Worm (Caenorhabditis elegans) whole organism, L1 larva: ENCODE data around the gene F21C10.18.

Experiments used
- C04F5.9 ChIP-seq: sonication (generic microtip); optimal IDR thresholded peaks from 2 replicates; lab custom pipeline; 2016; ENCODE audit warnings: missing genetic modification characterization, missing compliant biosample characterization
- C34B4.2 ChIP-seq: sonication (generic microtip); optimal IDR thresholded peaks from 2 replicates; lab custom pipeline; 2017; ENCODE audit warnings: mild to moderate bottlenecking, missing genetic modification characterization, missing compliant biosample characterization
- F16B12.6 ChIP-seq: fragments of 150-350 bp; optimal IDR thresholded peaks from 2 replicates; lab custom pipeline; 2014; ENCODE audit warnings: missing biosample characterization, missing genetic modification characterization
- Y116A8C.19 ChIP-seq: sonication (generic microtip); optimal IDR thresholded peaks from 2 replicates; lab custom pipeline; 2016; ENCODE audit warnings: missing compliant biosample characterization, missing genetic modification characterization, borderline replicate concordance
- aha-1 ChIP-seq: fragments of 150-350 bp; optimal IDR thresholded peaks from 2 replicates; lab custom pipeline; 2014; ENCODE audit warnings: missing biosample characterization, missing genetic modification characterization
- alr-1 ChIP-seq: fragments of 200-800 bp; sonication (Bioruptor generic); optimal IDR thresholded peaks from 2 replicates; lab custom pipeline; 2018; ENCODE audit warnings: borderline replicate concordance, mild to moderate bottlenecking, missing genetic modification characterization, missing compliant biosample characterization
- aly-2 ChIP-seq: fragments of 150-350 bp; optimal IDR thresholded peaks from 2 replicates; lab custom pipeline; 2014; ENCODE audit warnings: missing biosample characterization, missing genetic modification characterization
- ama-1 ChIP-seq: fragments of 150-350 bp; optimal IDR thresholded peaks from 2 replicates; lab custom pipeline; 2014
- blmp-1 ChIP-seq: fragments of 150-350 bp; optimal IDR thresholded peaks from 2 replicates; lab custom pipeline; 2014; ENCODE audit warnings: missing biosample characterization, missing genetic modification characterization
- ceh-63 ChIP-seq: fragments of 200-800 bp; sonication (Bioruptor generic); optimal IDR thresholded peaks from 2 replicates; lab custom pipeline; 2018; ENCODE audit warnings: mild to moderate bottlenecking, missing genetic modification characterization, missing compliant biosample characterization
- ceh-88 ChIP-seq: fragments of 200-800 bp; sonication (Bioruptor generic); IDR thresholded peaks from 2 replicates; pipeline ENCODE4 v1.3.6; 2022; ENCODE audit warnings: missing genetic modification characterization, missing compliant biosample characterization
- dsc-1 ChIP-seq: sonication (generic microtip); optimal IDR thresholded peaks from 2 replicates; lab custom pipeline; 2016; ENCODE audit warnings: mild to moderate bottlenecking, missing genetic modification characterization, missing compliant biosample characterization
- efl-1 ChIP-seq, 4 experiments: fragments of 150-350 bp; optimal IDR thresholded peaks in 3 of 4; peaks in 1 of 4; 1 replicate in 1 of 4; 2 replicates in 3 of 4; lab custom pipeline; 2014; ENCODE audit warnings: missing biosample characterization in 2 of 4, missing genetic modification characterization in 2 of 4, missing genetic modification reagents in 2 of 4
- egl-27 ChIP-seq, 2 experiments: fragments of 150-350 bp in 1 of 2; sonication (generic microtip); optimal IDR thresholded peaks; 3 replicates each; lab custom pipeline; 2017 to 2018; ENCODE audit warnings: missing biosample characterization in 2 of 2, missing genetic modification characterization in 2 of 2, missing genetic modification reagents in 2 of 2
- ets-5 ChIP-seq: fragments of 200-800 bp; sonication (Bioruptor generic); IDR thresholded peaks from 2 replicates; pipeline ENCODE4 v1.3.6; 2022; ENCODE audit warnings: missing genetic modification characterization, missing compliant biosample characterization
- fkh-8 ChIP-seq: sonication (generic microtip); optimal IDR thresholded peaks from 2 replicates; lab custom pipeline; 2016; ENCODE audit warnings: mild to moderate bottlenecking, missing genetic modification characterization, missing compliant biosample characterization
- hlh-17 ChIP-seq: fragments of 200-800 bp; sonication (Bioruptor generic); optimal IDR thresholded peaks from 2 replicates; lab custom pipeline; 2018; ENCODE audit warnings: missing genetic modification characterization, mild to moderate bottlenecking, missing compliant biosample characterization, moderate library complexity, borderline replicate concordance
- irx-1 ChIP-seq: sonication (generic microtip); optimal IDR thresholded peaks from 2 replicates; lab custom pipeline; 2016; ENCODE audit warnings: missing genetic modification characterization, missing compliant biosample characterization
- jun-1 ChIP-seq: fragments of 150-350 bp; optimal IDR thresholded peaks from 2 replicates; lab custom pipeline; 2014; ENCODE audit warnings: missing biosample characterization, missing genetic modification reagents, missing genetic modification characterization
- lin-13 ChIP-seq: fragments of 150-350 bp; optimal IDR thresholded peaks from 2 replicates; lab custom pipeline; 2014; ENCODE audit warnings: missing biosample characterization, missing genetic modification reagents, missing genetic modification characterization
- lin-14 ChIP-seq: fragments of 200-800 bp; sonication (Bioruptor generic); optimal IDR thresholded peaks from 2 replicates; lab custom pipeline; 2018; ENCODE audit warnings: mild to moderate bottlenecking, missing genetic modification characterization, moderate library complexity, missing compliant biosample characterization
- lin-35 ChIP-seq, 2 experiments: fragments of 150-350 bp; optimal IDR thresholded peaks; 2 replicates each; lab custom pipeline; 2014; ENCODE audit warnings: missing biosample characterization in 2 of 2, missing genetic modification characterization in 2 of 2, missing genetic modification reagents in 2 of 2
- lin-39 ChIP-seq: fragments of 150-350 bp; optimal IDR thresholded peaks from 2 replicates; lab custom pipeline; 2014; ENCODE audit warnings: missing biosample characterization, missing genetic modification reagents, missing genetic modification characterization
- lsy-2 ChIP-seq, 2 experiments: fragments of 150-350 bp; optimal IDR thresholded peaks; 2 replicates each; lab custom pipeline; 2014; ENCODE audit warnings: missing biosample characterization in 2 of 2, missing genetic modification characterization in 2 of 2
- mab-9 ChIP-seq: fragments of 200-800 bp; sonication (Bioruptor generic); IDR thresholded peaks from 2 replicates; pipeline ENCODE4 v1.3.6; 2022; ENCODE audit warnings: missing genetic modification reagents, missing genetic modification characterization, missing compliant biosample characterization
- nhr-11 ChIP-seq: fragments of 150-350 bp; optimal IDR thresholded peaks from 2 replicates; lab custom pipeline; 2014; ENCODE audit warnings: missing biosample characterization, missing genetic modification characterization
- nhr-20 ChIP-seq: sonication (generic microtip); optimal IDR thresholded peaks from 2 replicates; lab custom pipeline; 2016; ENCODE audit warnings: mild to moderate bottlenecking, missing genetic modification characterization, missing compliant biosample characterization
- nhr-71 ChIP-seq: sonication (generic microtip); optimal IDR thresholded peaks from 2 replicates; lab custom pipeline; 2016; ENCODE audit warnings: mild to moderate bottlenecking, missing genetic modification characterization, moderate library complexity, missing compliant biosample characterization
- nhr-84 ChIP-seq: sonication (generic microtip); optimal IDR thresholded peaks from 2 replicates; lab custom pipeline; 2017; ENCODE audit warnings: missing biosample characterization, missing genetic modification characterization
- nhr-85 ChIP-seq: sonication (generic microtip); peaks from one replicate; lab custom pipeline; 2016; ENCODE audit warnings: missing genetic modification characterization, inconsistent platforms, missing compliant biosample characterization
- nhr-90 ChIP-seq: sonication (generic microtip); optimal IDR thresholded peaks from 2 replicates; lab custom pipeline; 2016; ENCODE audit warnings: mild to moderate bottlenecking, missing genetic modification characterization, missing compliant biosample characterization; ENCODE audit not compliant: poor library complexity
- pax-3 ChIP-seq: fragments of 200-800 bp; sonication (Bioruptor generic); optimal IDR thresholded peaks from 2 replicates; lab custom pipeline; 2018; ENCODE audit warnings: mild to moderate bottlenecking, missing genetic modification characterization, moderate library complexity, missing compliant biosample characterization
- skn-1 ChIP-seq: fragments of 150-350 bp; optimal IDR thresholded peaks from 2 replicates; lab custom pipeline; 2014; ENCODE audit warnings: missing biosample characterization, missing genetic modification characterization
- snu-23 ChIP-seq: sonication (generic microtip); optimal IDR thresholded peaks from 2 replicates; lab custom pipeline; 2016; ENCODE audit warnings: missing genetic modification characterization, missing compliant biosample characterization
- tbx-2 ChIP-seq: sonication (generic microtip); optimal IDR thresholded peaks from 2 replicates; lab custom pipeline; 2016; ENCODE audit warnings: missing genetic modification characterization, missing compliant biosample characterization
- tlp-1 ChIP-seq: fragments of 150-350 bp; optimal IDR thresholded peaks from 2 replicates; lab custom pipeline; 2014; ENCODE audit warnings: missing biosample characterization, missing genetic modification characterization
- unc-130 ChIP-seq: fragments of 150-350 bp; optimal IDR thresholded peaks from 2 replicates; lab custom pipeline; 2017; ENCODE audit warnings: missing biosample characterization, missing genetic modification characterization, inconsistent platforms
- unc-62 ChIP-seq: fragments of 150-350 bp; optimal IDR thresholded peaks from 2 replicates; lab custom pipeline; 2014; ENCODE audit warnings: missing biosample characterization, missing genetic modification reagents, missing genetic modification characterization
- ztf-4 ChIP-seq: fragments of 150-350 bp; optimal IDR thresholded peaks from 2 replicates; lab custom pipeline; 2014; ENCODE audit warnings: missing biosample characterization, missing genetic modification characterization

Gene F21C10.18

ce11 chrV:9063134-9063533, 45.2 kb upstream of the F21C10.18 start (continued):
- TF ChIP-seq efl-1 (optimal IDR thresholded peaks at IDR 0.05; lab: Kevin White, UChicago): no peak
- TF ChIP-seq efl-1 (GFP tag; optimal IDR thresholded peaks at IDR 0.05 in 1 of 2; lab: Kevin White, UChicago): peak in 1 of 2 experiments; percentile 89
- no peak for TF ChIP-seq nhr-71 (tag; lab: Kevin White, UChicago)

DNA sequence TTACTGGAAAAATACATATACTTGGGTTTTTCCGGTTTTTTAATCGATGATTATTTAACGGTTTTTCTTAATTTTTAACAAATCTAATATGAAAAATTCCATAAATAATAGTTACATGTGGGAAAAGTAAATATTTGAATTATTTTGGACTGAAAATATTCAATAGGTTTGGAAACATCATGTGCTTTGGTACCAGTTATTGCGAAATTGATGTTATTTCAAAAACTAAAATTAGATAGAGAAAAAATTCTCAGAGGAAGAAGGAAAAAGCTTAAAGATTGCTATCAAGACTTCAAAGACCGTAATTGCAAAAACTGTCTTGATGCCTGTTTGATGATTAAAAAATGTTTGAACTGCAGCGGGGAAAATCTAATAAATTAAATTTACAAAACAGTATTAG, 43.3 kb upstream of the F21C10.18 start:
- TF ChIP-seq aly-2 (no peak), nhr-85 (tag; lab: Kevin White, UChicago) (peak; percentile 54), ztf-4 (no peak), skn-1 (tag; lab: Kevin White, UChicago) (no peak), unc-130 (tag; lab: Kevin White, UChicago) (no peak), pax-3 (tag; lab: Kevin White, UChicago) (no peak), aha-1 (tag; lab: Kevin White, UChicago) (no peak), efl-1 (optimal IDR thresholded peaks at IDR 0.05; lab: Kevin White, UChicago) (no peak), efl-1 (GFP tag; optimal IDR thresholded peaks at IDR 0.05 in 1 of 2; lab: Kevin White, UChicago) (peak in 1 of 2 experiments; percentile 29), ceh-88 (GFP tag; lab: Robert Waterston, UW) (no peak), Y116A8C.19 (tag; lab: Kevin White, UChicago) (no peak)

- TF ChIP-seq jun-1 (tag; lab: Kevin White, UChicago) (no peak), irx-1 (no peak), aha-1 (tag; lab: Kevin White, UChicago) (no peak), nhr-11 (tag; lab: Kevin White, UChicago) (no peak), nhr-20 (peak; percentile 11), Y116A8C.19 (tag; lab: Kevin White, UChicago) (no peak), lsy-2 (tag; optimal IDR thresholded peaks at IDR 0.05; lab: Kevin White, UChicago) (peak in 1 of 2 experiments; percentile 3), snu-23 (GFP tag; lab: Kevin White, UChicago) (peak; percentile 16), blmp-1 (tag; lab: Kevin White, UChicago) (peak; percentile 72), lin-14 (GFP tag; lab: Kevin White, UChicago) (peak; percentile 62), nhr-85 (tag; lab: Kevin White, UChicago) (peak; percentile 91)
These were observed 42.4 kb upstream of the F21C10.18 start for ce11 chrV:9065915-9066314.

- TF ChIP-seq unc-62 (no peak), aly-2 (no peak)
These were observed 40.6 kb upstream of the F21C10.18 start, which contains the start of gene fip-2 for ce11 chrV:9067678-9068077. fip-2 (plus strand) TSS chrV:9067978.

DNA sequence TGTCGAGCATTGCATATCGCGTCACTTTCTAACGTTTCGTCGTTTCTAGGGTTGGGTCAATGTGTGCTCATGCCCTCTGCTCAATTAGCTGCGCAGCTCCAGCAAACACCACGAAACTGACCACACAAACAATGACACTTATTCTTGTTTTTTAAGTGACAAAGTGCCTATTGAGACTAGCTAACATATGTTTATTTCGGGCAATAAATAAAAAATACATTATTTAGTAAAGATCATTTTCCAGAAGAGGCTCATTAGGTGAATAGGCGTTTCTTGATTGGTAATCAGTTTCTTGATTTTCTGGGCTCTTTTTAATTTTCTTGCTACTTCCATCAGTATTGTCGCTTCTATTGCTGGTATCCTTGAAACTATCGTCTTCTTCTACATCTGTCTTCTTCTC, 38.6 kb upstream of the F21C10.18 start, which contains the start of gene T27E4.5:
T27E4.5 (minus strand) TSS at position 101 of the 400 bp plus-strand sequence.
- TF ChIP-seq F16B12.6 (tag; lab: Kevin White, UChicago) (no peak), ama-1 (lab: Kevin White, UChicago) (no peak), aly-2 (no peak), lin-13 (GFP tag; lab: Kevin White, UChicago) (no peak), ztf-4 (no peak), lin-35 (GFP tag; optimal IDR thresholded peaks at IDR 0.05; lab: Kevin White, UChicago) (no peak), lin-39 (tag; lab: Kevin White, UChicago) (no peak), hlh-17 (GFP tag; lab: Kevin White, UChicago) (no peak), ceh-88 (GFP tag; lab: Robert Waterston, UW) (no peak), fkh-8 (tag; lab: Kevin White, UChicago) (no peak)
- TF ChIP-seq, all 84 proteins: peak for 0

- TF ChIP-seq ets-5 (GFP tag; lab: Robert Waterston, UW) (no peak), tbx-2 (tag; lab: Kevin White, UChicago) (peak; percentile 14), F16B12.6 (tag; lab: Kevin White, UChicago) (no peak), mab-9 (GFP tag; lab: Robert Waterston, UW) (no peak), efl-1 (optimal IDR thresholded peaks at IDR 0.05; lab: Kevin White, UChicago) (no peak), efl-1 (GFP tag; optimal IDR thresholded peaks at IDR 0.05 in 1 of 2; lab: Kevin White, UChicago) (no peak), ztf-4 (no peak), ceh-63 (no peak), nhr-11 (tag; lab: Kevin White, UChicago) (no peak), nhr-84 (no peak), lin-13 (GFP tag; lab: Kevin White, UChicago) (no peak), egl-27 (tag; optimal IDR thresholded peaks at IDR 0.05; lab: Kevin White, UChicago) (no peak), alr-1 (tag; lab: Kevin White, UChicago) (no peak), tlp-1 (no peak), aly-2 (no peak), C34B4.2 (tag; lab: Kevin White, UChicago) (no peak), nhr-90 (tag; lab: Kevin White, UChicago) (no peak), dsc-1 (tag; lab: Kevin White, UChicago) (no peak), aha-1 (tag; lab: Kevin White, UChicago) (no peak), C04F5.9 (no peak), unc-130 (tag; lab: Kevin White, UChicago) (no peak), nhr-71 (tag; lab: Kevin White, UChicago) (no peak)
These were observed 34.8 kb upstream of the F21C10.18 start, which contains the start of gene oac-50 for ce11 chrV:9073322-9074038. oac-50 (minus strand) TSS chrV:9073540.
